Worm (Caenorhabditis elegans) whole organism, L4/young adult: ENCODE measurements around the gene try-3.

Source experiments
- W03F9.2 ChIP-seq: fragments of 150-350 bp; optimal IDR thresholded peaks from 2 replicates; lab custom pipeline; 2014; ENCODE audit warnings: missing biosample characterization, missing genetic modification characterization
- dao-5 ChIP-seq: sonication (generic microtip); optimal IDR thresholded peaks from 2 replicates; lab custom pipeline; 2016; ENCODE audit warnings: missing genotype, missing genetic modification characterization, moderate library complexity, missing compliant biosample characterization
- him-1 ChIP-seq: sonication (generic microtip); optimal IDR thresholded peaks from 2 replicates; lab custom pipeline; 2016; ENCODE audit warnings: missing genotype, missing genetic modification reagents, missing genetic modification characterization, missing compliant biosample characterization

ce11 chrIV:6607059-6607458 is 50.1 kb downstream of the try-3 start:
- no peak for TF ChIP-seq him-1 (tag; lab: Kevin White, UChicago)
- no peak for TF ChIP-seq dao-5
- TF ChIP-seq W03F9.2 (tag; lab: Kevin White, UChicago) = no peak
